Worm (Caenorhabditis elegans): ENCODE data around the gene fat-5.

DNA sequence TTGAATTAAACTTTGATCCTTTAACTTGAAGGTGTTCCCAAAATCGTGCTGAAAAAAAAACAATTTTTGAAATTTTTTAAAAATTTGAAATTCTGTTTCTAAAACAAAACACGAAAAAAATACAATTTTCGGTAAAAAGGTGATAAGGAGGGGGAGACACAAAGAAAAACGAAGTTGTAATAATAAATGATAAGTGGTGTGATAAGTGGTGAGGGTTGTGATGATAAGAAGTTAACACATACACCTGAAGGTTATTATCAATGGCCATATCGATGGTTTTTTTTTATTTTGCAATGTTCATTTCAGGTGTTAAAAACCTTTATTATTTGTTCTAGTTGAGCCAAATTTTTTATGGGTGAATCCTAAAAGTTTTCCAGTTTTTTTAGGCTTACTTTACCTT is 10.5 kb upstream of the fat-5 start, which contains the start of gene twk-33:
- TF ChIP-seq lin-14 (GFP tag; optimal IDR thresholded peaks at IDR 0.05) (no peak), unc-62 (GFP tag; optimal IDR thresholded peaks at IDR 0.05) (no peak), lin-39 (tag; optimal IDR thresholded peaks at IDR 0.05) (no peak), ces-1 (GFP tag; optimal IDR thresholded peaks at IDR 0.05) (no peak), mdl-1 (tag; optimal IDR thresholded peaks at IDR 0.05) (no peak), irx-1 (tag; optimal IDR thresholded peaks at IDR 0.05) (no peak), skn-1 (tag; optimal IDR thresholded peaks at IDR 0.05) (no peak), snpc-4 (tag; optimal IDR thresholded peaks at IDR 0.05) (no peak), egl-27 (tag; optimal IDR thresholded peaks at IDR 0.05) (no peak), mep-1 (tag; optimal IDR thresholded peaks at IDR 0.05) (no peak)

Measured in whole organism, L1 larva.